Fruit fly (Drosophila melanogaster): ENCODE results near the gene CG10681.

CG10681 gene

DNA sequence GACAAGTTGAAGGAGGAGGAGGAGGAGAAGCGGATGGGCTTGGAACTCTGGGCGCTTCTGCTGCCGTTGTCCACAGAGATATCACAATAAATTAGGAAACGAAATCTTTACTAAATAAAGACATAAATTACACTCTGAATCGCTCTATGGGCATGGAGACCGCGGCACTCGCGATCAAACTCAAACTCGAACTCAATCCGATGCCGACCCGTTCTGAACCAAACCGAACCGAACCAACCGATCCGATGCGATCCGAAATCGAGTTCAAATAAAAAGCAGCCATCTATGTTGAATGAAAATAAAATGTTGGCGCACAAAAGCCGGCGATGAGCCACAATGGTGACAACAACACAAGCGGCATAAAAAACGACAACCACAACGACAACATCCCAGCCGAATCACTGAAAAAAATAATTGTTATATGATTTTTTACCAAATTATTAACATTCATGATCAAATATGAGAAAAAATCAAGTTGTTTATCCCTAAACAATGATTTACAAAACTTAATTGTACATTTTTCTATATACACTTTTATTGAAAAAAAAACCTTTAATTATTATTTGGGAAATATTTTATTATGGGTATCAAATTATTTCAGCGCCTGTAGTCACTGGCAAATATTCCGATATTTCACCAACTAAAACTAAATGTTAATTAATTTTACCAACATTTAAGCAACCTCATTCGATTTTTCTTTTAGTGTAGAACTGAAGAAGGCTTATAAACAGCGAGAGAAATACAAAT lies 44.2 kb upstream of the CG10681 start:
- peak; percentile 10 for TF ChIP-seq Dfd (GFP tag; optimal IDR thresholded peaks at IDR 0.05)
- no peak for TF ChIP-seq brk (GFP tag; optimal IDR thresholded peaks at IDR 0.05)
- TF ChIP-seq br (GFP tag; optimal IDR thresholded peaks at IDR 0.05) = peak; percentile 10
- TF ChIP-seq pan (optimal IDR thresholded peaks at IDR 0.05) = no peak
- peak; percentile 42 for TF ChIP-seq ey (GFP tag; optimal IDR thresholded peaks at IDR 0.05)
- TF ChIP-seq Hnf4 (GFP tag; optimal IDR thresholded peaks at IDR 0.05) = peak; percentile 14
- TF ChIP-seq OdsH (GFP tag; optimal IDR thresholded peaks at IDR 0.05) = peak; percentile 48
- peak; percentile 24 for TF ChIP-seq sv (GFP tag; optimal IDR thresholded peaks at IDR 0.05)
- TF ChIP-seq woc (GFP tag; optimal IDR thresholded peaks at IDR 0.05) = peak; percentile 35
- peak; percentile 56 for TF ChIP-seq HLH106 (tag; optimal IDR thresholded peaks at IDR 0.05)
- TF ChIP-seq h (GFP tag; optimal IDR thresholded peaks at IDR 0.05) = peak; percentile 59
- TF ChIP-seq psq (GFP tag; optimal IDR thresholded peaks at IDR 0.05) = peak; percentile 55
- TF ChIP-seq rgr (GFP tag; optimal IDR thresholded peaks at IDR 0.05) = peak; percentile 39
- TF ChIP-seq dsf (GFP tag; optimal IDR thresholded peaks at IDR 0.05; ENCODE audit: borderline replicate concordance) = no peak
- no peak for TF ChIP-seq dl (GFP tag; optimal IDR thresholded peaks at IDR 0.05; ENCODE audit: insufficient read depth in 1 of 2, partially characterized antibody in 2 of 2)
- peak; percentile 58 for TF ChIP-seq Sp1 (GFP tag; optimal IDR thresholded peaks at IDR 0.05)
- TF ChIP-seq GATAd (GFP tag; optimal IDR thresholded peaks at IDR 0.05) = no peak
- peak; percentile 51 for TF ChIP-seq fru (GFP tag; optimal IDR thresholded peaks at IDR 0.05)
- TF ChIP-seq foxo (GFP tag; optimal IDR thresholded peaks at IDR 0.05) = peak in 1 of 2 experiments; percentile 56
- no peak for TF ChIP-seq Mio (GFP tag; optimal IDR thresholded peaks at IDR 0.05)
- TF ChIP-seq lola (GFP tag; optimal IDR thresholded peaks at IDR 0.05) = no peak
- TF ChIP-seq CG32264 (GFP tag; optimal IDR thresholded peaks at IDR 0.05) = no peak
- TF ChIP-seq Dif (GFP tag; optimal IDR thresholded peaks at IDR 0.05; ENCODE audit: partially characterized antibody) = no peak

- TF ChIP-seq dmrt93B (GFP tag; optimal IDR thresholded peaks at IDR 0.05) (no peak), sage (GFP tag; optimal IDR thresholded peaks at IDR 0.05) (no peak), psq (GFP tag; optimal IDR thresholded peaks at IDR 0.05) (no peak), CG32264 (GFP tag; optimal IDR thresholded peaks at IDR 0.05) (no peak), woc (GFP tag; optimal IDR thresholded peaks at IDR 0.05) (no peak)
Observed at dm6 chr3L:12461953-12462352, 39.4 kb upstream of the CG10681 start.

- TF ChIP-seq Dfd (GFP tag; optimal IDR thresholded peaks at IDR 0.05) (peak; percentile 73), dsf (GFP tag; optimal IDR thresholded peaks at IDR 0.05; ENCODE audit: borderline replicate concordance) (no peak)
Observed at dm6 chr3L:12463580-12463979, 37.7 kb upstream of the CG10681 start.

DNA sequence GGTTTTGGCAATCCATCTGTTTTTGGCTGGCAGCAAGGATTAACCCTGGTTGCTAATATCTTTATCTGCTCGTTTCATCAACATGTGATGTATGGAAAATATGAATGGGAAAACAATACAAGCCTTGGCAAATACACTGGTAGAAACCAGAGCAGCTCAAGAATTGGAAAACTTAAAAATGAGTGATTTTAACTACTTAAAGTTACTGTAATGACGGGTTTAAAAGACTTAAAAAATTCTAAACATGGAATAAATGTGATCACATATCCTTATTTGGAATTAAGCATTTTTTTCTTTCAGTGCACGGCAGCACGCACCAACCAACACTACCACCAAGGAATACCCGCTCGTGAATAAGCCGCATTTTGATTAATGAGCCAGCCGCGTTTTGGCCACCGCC lies 36.1 kb upstream of the CG10681 start:
- peak; percentile 32 for TF ChIP-seq fru (GFP tag; optimal IDR thresholded peaks at IDR 0.05)
- TF ChIP-seq Hr83 (GFP tag; optimal IDR thresholded peaks at IDR 0.05; ENCODE audit: poor library complexity, severe bottlenecking) = no peak
- TF ChIP-seq usp (GFP tag; optimal IDR thresholded peaks at IDR 0.05) = no peak
- TF ChIP-seq HLH106 (tag; optimal IDR thresholded peaks at IDR 0.05) = peak; percentile 49
- no peak for TF ChIP-seq jim (GFP tag; optimal IDR thresholded peaks at IDR 0.05)

- TF ChIP-seq br (GFP tag; optimal IDR thresholded peaks at IDR 0.05) (peak; percentile 6), foxo (GFP tag; optimal IDR thresholded peaks at IDR 0.05) (no peak), psq (GFP tag; optimal IDR thresholded peaks at IDR 0.05) (peak; percentile 84), Dif (GFP tag; optimal IDR thresholded peaks at IDR 0.05; ENCODE audit: partially characterized antibody) (peak; percentile 66), Jra (GFP tag; optimal IDR thresholded peaks at IDR 0.05) (no peak), Vsx2 (GFP tag; optimal IDR thresholded peaks at IDR 0.05; ENCODE audit: partially characterized antibody) (peak; percentile 95), Rel (GFP tag; optimal IDR thresholded peaks at IDR 0.05) (no peak), Rel (tag; optimal IDR thresholded peaks at IDR 0.05) (peak; percentile 24), GATAd (GFP tag; optimal IDR thresholded peaks at IDR 0.05) (no peak), h (GFP tag; optimal IDR thresholded peaks at IDR 0.05) (peak; percentile 46), Hnf4 (GFP tag; optimal IDR thresholded peaks at IDR 0.05) (peak; percentile 23), Abd-B (GFP tag; optimal IDR thresholded peaks at IDR 0.05) (no peak), Sp1 (GFP tag; optimal IDR thresholded peaks at IDR 0.05) (no peak), Dfd (GFP tag; optimal IDR thresholded peaks at IDR 0.05) (no peak), CG9705 (GFP tag; optimal IDR thresholded peaks at IDR 0.05) (no peak), brk (GFP tag; optimal IDR thresholded peaks at IDR 0.05) (peak; percentile 15), HLH106 (tag; optimal IDR thresholded peaks at IDR 0.05) (no peak), dl (GFP tag; optimal IDR thresholded peaks at IDR 0.05; ENCODE audit: insufficient read depth in 1 of 2, partially characterized antibody in 2 of 2) (peak in 1 of 2 experiments; percentile 57), Hr83 (GFP tag; optimal IDR thresholded peaks at IDR 0.05; ENCODE audit: poor library complexity, severe bottlenecking) (peak; percentile 57), fru (GFP tag; optimal IDR thresholded peaks at IDR 0.05) (peak; percentile 1)
Observed at dm6 chr3L:12468016-12468415, 33.3 kb upstream of the CG10681 start, which contains the start of gene eyg. Gene eyg (minus strand): TSS chr3L:12468021.
